Fruit fly (Drosophila melanogaster): ENCODE measurements around the gene CG5555.
A peak's percentile ranks its signal among the peaks of the same experiment; 100 is the strongest.

The CG5555 gene

DNA sequence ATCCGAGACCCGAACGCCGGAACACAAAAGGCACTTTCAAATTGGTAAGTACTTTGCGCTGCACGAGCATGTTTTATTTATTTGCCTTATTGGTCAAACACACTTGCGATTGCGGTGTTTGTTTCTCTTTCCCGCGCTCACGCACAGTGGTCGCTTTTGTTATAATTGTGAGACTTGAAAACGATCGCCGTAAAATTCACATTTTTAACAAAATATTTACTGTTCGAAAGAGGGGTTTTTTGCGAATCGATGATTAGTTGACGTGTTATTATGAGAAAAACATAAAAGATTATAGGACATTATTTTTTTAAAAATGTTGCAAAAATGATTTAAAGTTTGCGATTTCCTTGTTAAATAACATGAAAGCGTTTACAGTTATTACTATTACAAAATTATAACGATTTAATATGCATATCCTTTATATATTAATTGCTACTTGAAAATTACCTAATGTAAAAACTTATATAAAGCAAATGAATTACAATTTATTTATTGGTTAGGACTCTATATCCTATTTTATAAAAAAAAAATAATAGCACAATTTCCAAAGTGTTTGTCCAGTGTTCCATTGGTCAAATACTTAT lies 15.4 kb downstream of the CG5555 start (continued):
- TF ChIP-seq CG8765 (GFP tag; IDR thresholded peaks at IDR 0.05) (no peak; the same call in 1 of the 2 replicates), Meics (GFP tag; optimal IDR thresholded peaks at IDR 0.05) (peak; percentile 66), CG18599 (GFP tag; optimal IDR thresholded peaks at IDR 0.05) (peak; percentile 9), gce (GFP tag; IDR thresholded peaks at IDR 0.05) (0 out of 3 replicates have a peak, but pooled peaks have one; percentile 12), Mes4 (GFP tag; optimal IDR thresholded peaks at IDR 0.05) (peak; percentile 15), CG10267 (tag; optimal IDR thresholded peaks at IDR 0.05) (peak; percentile 8), CG4404 (GFP tag; IDR thresholded peaks at IDR 0.05) (no peak), Neu2 (GFP tag; optimal IDR thresholded peaks at IDR 0.05; ENCODE audit: borderline replicate concordance) (no peak), CG9727 (GFP tag; optimal IDR thresholded peaks at IDR 0.05) (peak; percentile 46), Lim3 (GFP tag; IDR thresholded peaks at IDR 0.05) (no peak), nmo (GFP tag; optimal IDR thresholded peaks at IDR 0.05) (peak; percentile 50), CG10543 (GFP tag; optimal IDR thresholded peaks at IDR 0.05) (no peak), vnd (GFP tag; IDR thresholded peaks at IDR 0.05; ENCODE audit: partially characterized antibody) (no peak), Hr51 (GFP tag; optimal IDR thresholded peaks at IDR 0.05) (peak in 1 of 2 experiments; percentile 65), CG18262 (tag; optimal IDR thresholded peaks at IDR 0.05) (peak; percentile 58), Hr3 (GFP tag; optimal IDR thresholded peaks at IDR 0.05) (peak; percentile 41), tx (GFP tag; optimal IDR thresholded peaks at IDR 0.05) (peak; percentile 12), chif (GFP tag; optimal IDR thresholded peaks at IDR 0.05) (peak; percentile 1 to 17), peb (GFP tag; IDR thresholded peaks at IDR 0.05) (no peak), CG5953 (GFP tag; IDR thresholded peaks at IDR 0.05) (peak; percentile 49; the same call in 1 of the 2 replicates), nau (GFP tag; optimal IDR thresholded peaks at IDR 0.05) (peak; percentile 0), lbe (GFP tag; optimal IDR thresholded peaks at IDR 0.05) (no peak), gem (tag; optimal IDR thresholded peaks at IDR 0.05) (peak; percentile 68), sqz (GFP tag; optimal IDR thresholded peaks at IDR 0.05) (no peak), CG1832 (GFP tag; optimal IDR thresholded peaks at IDR 0.05) (no peak), lola (GFP tag; optimal IDR thresholded peaks at IDR 0.05) (peak in 1 of 3 experiments; percentile 41), CG3281 (GFP tag; optimal IDR thresholded peaks at IDR 0.05) (peak; percentile 64), kay (GFP tag; optimal IDR thresholded peaks at IDR 0.05) (no peak), CG15073 (GFP tag; optimal IDR thresholded peaks at IDR 0.05) (no peak), NC2α (GFP tag; optimal IDR thresholded peaks at IDR 0.05) (peak; percentile 27), inv (GFP tag; IDR thresholded peaks at IDR 0.05; ENCODE audit: partially characterized antibody) (no peak), Abd-B (GFP tag; optimal IDR thresholded peaks at IDR 0.05) (peak; percentile 31), H15 (GFP tag; IDR thresholded peaks at IDR 0.05) (0 out of 3 replicates have a peak, but pooled peaks have one; percentile 54), gsb-n (tag; optimal IDR thresholded peaks at IDR 0.05) (no peak), Med (GFP tag) (peak; percentile 84), p53 (GFP tag; optimal IDR thresholded peaks at IDR 0.05) (no peak), CG8281 (tag; optimal IDR thresholded peaks at IDR 0.05) (no peak), fd96Cb (tag; optimal IDR thresholded peaks at IDR 0.05) (peak; percentile 35), CG1603 (tag; optimal IDR thresholded peaks at IDR 0.05) (peak; percentile 15), pfk (GFP tag; optimal IDR thresholded peaks at IDR 0.05) (no peak), CG17912 (GFP tag; optimal IDR thresholded peaks at IDR 0.05) (no peak), sens (GFP tag) (peak; percentile 91), CG33213 (GFP tag; optimal IDR thresholded peaks at IDR 0.05) (peak; percentile 10), CG6689 (GFP tag; IDR thresholded peaks at IDR 0.05) (peak; percentile 32; the same call in 1 of the 2 replicates), HLH54F (GFP tag; optimal IDR thresholded peaks at IDR 0.05) (peak; percentile 28), CG11398 (GFP tag; optimal IDR thresholded peaks at IDR 0.05) (no peak), CG12744 (GFP tag; optimal IDR thresholded peaks at IDR 0.05) (peak; percentile 47), zfh2 (GFP tag; optimal IDR thresholded peaks at IDR 0.05) (no peak), emc (GFP tag; optimal IDR thresholded peaks at IDR 0.05) (no peak)
